Worm (Caenorhabditis elegans) whole organism, midembryonic: ENCODE data around the gene csp-2.

ENCODE experiments used
- T22C8.4 ChIP-seq: fragments of 200-800 bp; sonication (Bioruptor generic); IDR thresholded peaks from 2 replicates; pipeline ENCODE4 v1.3.6; 2022; ENCODE audit warnings: missing genetic modification characterization, missing compliant biosample characterization
- cog-1 ChIP-seq: sonication (generic microtip); optimal IDR thresholded peaks from 2 replicates; lab custom pipeline; 2016; ENCODE audit warnings: missing genetic modification characterization, missing compliant biosample characterization
- flt-1 ChIP-seq: fragments of 200-800 bp; sonication (Bioruptor generic); IDR thresholded peaks from 2 replicates; pipeline ENCODE4 v1.3.6; 2022; ENCODE audit warnings: missing genetic modification characterization, missing compliant biosample characterization
- klf-2 ChIP-seq: fragments of 200-800 bp; sonication (Bioruptor generic); conservative IDR thresholded peaks from 2 replicates; pipeline ENCODE4 v1.3.6; 2022; ENCODE audit warnings: missing genetic modification reagents, missing genetic modification characterization, missing compliant biosample characterization
- med-1 ChIP-seq: sonication (generic microtip); optimal IDR thresholded peaks from 2 replicates; lab custom pipeline; 2017; ENCODE audit warnings: missing genetic modification characterization, mild to moderate bottlenecking, missing compliant biosample characterization, antibody characterized with exemption, missing genetic modification reagents; ENCODE audit not compliant: insufficient read depth
- ref-1 ChIP-seq: fragments of 200-800 bp; sonication (Bioruptor generic); conservative IDR thresholded peaks from 2 replicates; pipeline ENCODE4 v1.3.6; 2022; ENCODE audit warnings: missing genetic modification reagents, missing genetic modification characterization, missing compliant biosample characterization
- tab-1 ChIP-seq: fragments of 200-800 bp; sonication (Bioruptor generic); IDR thresholded peaks from 2 replicates; pipeline ENCODE4 v1.3.6; 2022; ENCODE audit warnings: missing genetic modification characterization, missing compliant biosample characterization
- ztf-23 ChIP-seq: fragments of 200-800 bp; sonication (Bioruptor generic); IDR thresholded peaks from 2 replicates; pipeline ENCODE4 v1.3.6; 2022; ENCODE audit warnings: missing genetic modification reagents, missing genetic modification characterization, missing compliant biosample characterization
- ztf-29 ChIP-seq: fragments of 200-800 bp; sonication (Bioruptor generic); IDR thresholded peaks from 2 replicates; pipeline ENCODE4 v1.3.6; 2022; ENCODE audit warnings: missing genetic modification reagents, missing genetic modification characterization, missing compliant biosample characterization

csp-2 gene

DNA sequence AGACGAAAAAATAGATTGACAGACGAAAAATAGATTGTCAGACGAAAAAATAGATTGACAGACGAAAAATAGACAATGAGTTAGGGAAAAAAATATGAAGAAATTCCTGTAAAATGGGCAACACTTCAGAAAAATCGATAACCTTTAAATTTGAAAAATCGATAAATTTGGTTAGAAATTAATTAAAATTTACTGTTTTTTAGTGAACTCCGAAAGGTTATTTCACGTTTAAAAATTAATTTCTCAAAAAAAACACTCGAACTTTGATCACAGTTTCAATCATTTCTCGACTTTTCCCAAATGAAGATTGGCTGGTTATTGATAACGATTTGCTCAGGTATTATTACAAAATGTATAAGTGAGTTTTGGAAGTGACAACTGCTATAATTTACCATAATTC, at the start of gene csp-2:
csp-2 (plus strand) TSS at position 301 of the 400 bp plus-strand sequence.
- TF ChIP-seq med-1 (GFP tag; lab: Kevin White, UChicago), result no peak
- TF ChIP-seq T22C8.4 (GFP tag; lab: Robert Waterston, UW), result no peak
- no peak for TF ChIP-seq ref-1 (GFP tag; lab: Robert Waterston, UW)
- no peak for TF ChIP-seq cog-1 (tag; lab: Kevin White, UChicago)
- TF ChIP-seq klf-2, result no peak
- no peak for TF ChIP-seq ztf-29
- no peak for TF ChIP-seq ztf-23
- no peak for TF ChIP-seq flt-1 (GFP tag; lab: Robert Waterston, UW)
- no peak for TF ChIP-seq tab-1

DNA sequence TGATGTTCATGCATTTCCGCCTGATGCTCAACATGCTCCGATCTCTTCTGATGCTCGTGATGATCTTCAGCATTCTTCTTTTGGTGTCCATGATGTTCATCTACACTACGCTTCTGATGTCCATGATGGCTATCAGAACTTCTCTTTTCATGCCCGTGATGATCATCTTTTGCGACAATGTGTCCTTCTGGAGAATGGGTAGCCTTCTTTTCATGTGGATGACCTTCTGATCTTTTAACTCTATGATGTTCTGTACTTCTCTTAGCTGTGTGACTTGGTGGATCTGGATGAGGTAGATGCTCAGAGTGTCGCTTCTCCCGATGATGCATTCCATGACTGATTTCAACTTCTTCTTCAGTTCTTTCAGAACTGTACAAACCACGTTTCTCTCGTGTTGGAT, 48.6 kb upstream of the csp-2 start:
- no peak for TF ChIP-seq ztf-29
- TF ChIP-seq med-1 (GFP tag; lab: Kevin White, UChicago), result no peak

DNA sequence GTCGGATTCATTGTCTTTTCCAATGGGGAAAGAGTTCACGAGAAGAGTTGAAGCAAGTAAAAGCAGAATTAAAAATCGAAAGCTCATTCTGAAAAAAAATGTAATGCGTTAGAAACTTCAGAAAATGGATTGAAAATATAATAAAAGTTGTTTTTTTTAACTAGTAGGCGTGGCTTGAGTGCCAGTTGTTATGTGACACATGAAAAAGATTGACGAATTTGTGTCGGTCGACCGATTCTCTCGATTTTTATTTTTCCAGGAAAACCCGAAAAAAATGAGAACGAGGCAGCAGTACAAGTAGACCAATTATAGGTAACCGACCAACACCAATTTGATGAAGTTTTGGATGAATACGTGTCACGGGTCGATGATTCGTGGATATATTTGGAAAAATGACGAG, 47.8 kb upstream of the csp-2 start, which contains the start of gene nlp-16:
nlp-16 (minus strand) TSS at position 101 of the 400 bp plus-strand sequence.
- TF ChIP-seq flt-1 (GFP tag; lab: Robert Waterston, UW) (no peak), tab-1 (no peak), cog-1 (tag; lab: Kevin White, UChicago) (no peak), ztf-29 (no peak), ztf-23 (no peak), med-1 (GFP tag; lab: Kevin White, UChicago) (no peak), T22C8.4 (GFP tag; lab: Robert Waterston, UW) (no peak)

DNA sequence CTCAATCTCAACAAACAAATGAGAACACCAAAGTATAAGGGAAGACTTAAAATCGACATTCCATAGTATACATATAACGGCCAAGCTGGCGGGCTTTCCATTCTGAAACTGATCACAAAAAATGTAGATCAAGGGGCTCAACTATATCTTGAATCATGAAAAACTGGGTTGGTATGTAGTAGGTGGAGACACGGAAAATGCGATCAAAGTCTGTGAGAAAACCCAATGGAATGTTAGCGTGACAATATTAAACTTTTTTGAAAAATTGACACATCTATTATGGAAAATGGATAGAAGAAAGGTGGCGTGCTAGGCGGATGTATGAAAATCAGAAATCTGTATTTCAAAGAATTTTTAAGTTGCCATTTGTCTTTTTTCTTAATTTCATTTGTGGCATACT, 44.3 kb upstream of the csp-2 start, which contains the start of gene srv-28:
srv-28 (minus strand) TSS at position 101 of the 400 bp plus-strand sequence.
- TF ChIP-seq ztf-29 (no peak), ztf-23 (no peak), cog-1 (tag; lab: Kevin White, UChicago) (no peak), ref-1 (GFP tag; lab: Robert Waterston, UW) (no peak), med-1 (GFP tag; lab: Kevin White, UChicago) (no peak), klf-2 (no peak), flt-1 (GFP tag; lab: Robert Waterston, UW) (no peak), T22C8.4 (GFP tag; lab: Robert Waterston, UW) (no peak), tab-1 (no peak)

DNA sequence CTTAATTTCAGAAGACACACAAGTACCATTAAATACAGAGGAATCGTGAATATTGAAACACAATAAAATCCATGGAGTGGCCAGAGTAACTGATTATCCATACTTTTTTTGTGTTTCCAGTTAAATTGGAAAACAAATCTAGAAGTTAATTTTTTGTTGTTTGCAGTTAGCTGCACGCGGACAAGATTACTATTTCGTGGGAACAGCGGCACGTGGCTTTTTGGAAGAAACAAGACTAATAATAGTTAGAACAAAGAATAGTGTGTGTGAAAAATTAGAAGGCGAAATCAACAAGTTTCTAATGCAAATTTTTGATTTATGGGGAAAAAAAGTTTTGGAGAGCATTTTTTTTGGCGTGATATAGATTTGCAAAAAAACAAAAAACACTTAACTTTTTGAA, 41.0 kb upstream of the csp-2 start, which contains the start of gene srv-29:
srv-29 (minus strand) TSS at position 101 of the 400 bp plus-strand sequence.
- TF ChIP-seq med-1 (GFP tag; lab: Kevin White, UChicago), result no peak

DNA sequence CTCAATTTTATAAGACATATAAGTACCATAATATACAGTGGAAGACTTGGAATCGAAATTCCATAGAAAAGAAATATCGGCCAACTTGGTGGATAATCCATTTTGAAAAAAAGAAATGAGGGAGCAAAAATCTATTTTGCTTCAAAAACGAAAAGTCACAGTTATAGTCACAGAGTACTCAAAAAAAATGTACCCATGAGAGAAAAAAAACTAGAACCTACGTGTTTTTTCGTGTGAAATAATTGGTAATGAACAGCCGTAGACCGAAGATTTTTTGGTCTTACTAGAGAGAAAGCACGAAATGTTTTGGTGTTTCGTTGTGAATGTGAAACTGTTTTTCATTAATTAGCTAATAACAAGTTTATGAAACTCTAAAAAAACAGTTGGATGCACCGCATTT, 38.2 kb upstream of the csp-2 start, which contains the start of gene srv-30:
srv-30 (minus strand) TSS at position 101 of the 400 bp plus-strand sequence.
- no peak for TF ChIP-seq med-1 (GFP tag; lab: Kevin White, UChicago)
- no peak for TF ChIP-seq cog-1 (tag; lab: Kevin White, UChicago)
- no peak for TF ChIP-seq ztf-29
- no peak for TF ChIP-seq klf-2
- TF ChIP-seq ztf-23, result no peak
- no peak for TF ChIP-seq tab-1
- TF ChIP-seq ref-1 (GFP tag; lab: Robert Waterston, UW), result no peak
- TF ChIP-seq flt-1 (GFP tag; lab: Robert Waterston, UW), result no peak
- no peak for TF ChIP-seq T22C8.4 (GFP tag; lab: Robert Waterston, UW)

DNA sequence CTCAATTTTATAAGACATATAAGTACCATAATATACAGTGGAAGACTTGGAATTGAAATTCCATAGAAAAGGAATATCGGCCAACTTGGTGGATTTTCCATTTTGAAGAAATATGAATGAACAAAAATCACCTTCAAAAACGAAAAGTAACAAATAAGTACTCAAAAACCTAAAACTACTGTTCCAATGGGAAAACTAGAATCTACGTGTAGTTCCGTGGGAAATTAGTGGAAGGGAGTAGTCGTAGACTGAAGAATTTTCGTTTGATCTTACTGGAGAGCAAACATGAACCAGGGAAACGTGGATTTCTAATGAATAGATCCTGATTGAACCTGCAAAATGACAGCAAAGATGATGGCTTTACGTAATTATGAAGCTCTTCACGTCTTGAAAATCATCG, 35.6 kb upstream of the csp-2 start, which contains the start of gene srv-31:
srv-31 (minus strand) TSS at position 101 of the 400 bp plus-strand sequence.
- TF ChIP-seq ztf-23 (no peak), ztf-29 (no peak), med-1 (GFP tag; lab: Kevin White, UChicago) (no peak), cog-1 (tag; lab: Kevin White, UChicago) (no peak), flt-1 (GFP tag; lab: Robert Waterston, UW) (no peak)

DNA sequence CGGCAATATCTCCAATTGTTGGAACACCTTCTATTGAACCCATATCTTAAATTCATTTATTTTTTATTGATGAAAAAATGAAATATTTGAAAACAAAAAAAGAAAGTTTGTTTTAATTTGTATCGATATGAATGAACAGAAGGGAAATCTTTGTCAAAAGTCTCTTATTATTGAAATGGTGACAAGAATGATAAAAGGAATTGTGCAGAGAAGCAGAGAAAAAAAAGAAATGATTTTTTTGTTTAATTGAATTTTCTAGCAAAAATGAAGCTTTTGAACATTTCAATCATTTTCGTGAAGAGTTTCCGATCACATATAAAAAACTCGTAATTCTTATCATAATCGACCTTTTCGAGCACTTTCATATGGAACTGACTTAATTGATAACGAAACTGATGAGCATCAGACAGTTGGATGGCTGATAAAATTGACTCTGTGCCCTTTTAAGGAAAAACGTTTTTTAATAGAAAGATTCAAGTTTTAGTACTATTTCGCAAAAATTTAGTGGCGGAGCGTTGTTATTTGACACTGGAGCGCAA, 31.8 kb upstream of the csp-2 start, which contains the start of the genes aat-4 and T13A10.1:
aat-4 (minus strand) TSS at position 51 of the 539 bp plus-strand sequence.
T13A10.1 (plus strand) TSS at position 411 of the 539 bp plus-strand sequence.
- TF ChIP-seq klf-2, result no peak
- no peak for TF ChIP-seq flt-1 (GFP tag; lab: Robert Waterston, UW)
- TF ChIP-seq ztf-29, result no peak
- TF ChIP-seq ztf-23, result no peak
- TF ChIP-seq tab-1, result no peak
- TF ChIP-seq ref-1 (GFP tag; lab: Robert Waterston, UW), result no peak
- no peak for TF ChIP-seq cog-1 (tag; lab: Kevin White, UChicago)
- no peak for TF ChIP-seq med-1 (GFP tag; lab: Kevin White, UChicago)
- no peak for TF ChIP-seq T22C8.4 (GFP tag; lab: Robert Waterston, UW)

DNA sequence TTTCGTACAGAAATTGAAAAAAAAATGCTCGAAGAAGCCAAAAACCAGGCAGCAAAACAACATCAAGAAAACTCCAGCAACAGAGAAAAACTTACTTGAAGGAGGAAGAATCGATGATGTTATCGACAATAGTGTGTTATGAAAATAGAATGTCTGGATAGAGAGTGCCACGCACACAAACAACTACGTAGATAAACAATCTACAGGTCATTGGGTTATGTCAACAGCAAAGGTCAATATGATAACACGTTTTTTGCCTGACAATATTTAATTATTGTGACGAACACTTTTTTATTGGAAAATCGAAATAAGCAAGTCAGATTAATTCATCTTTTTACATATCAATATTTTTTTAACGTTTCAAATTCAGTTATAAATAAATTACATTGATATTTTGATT, 28.1 kb upstream of the csp-2 start, which contains the start of gene sams-5:
sams-5 (minus strand) TSS at position 131 of the 400 bp plus-strand sequence.
- TF ChIP-seq flt-1 (GFP tag; lab: Robert Waterston, UW) (no peak), T22C8.4 (GFP tag; lab: Robert Waterston, UW) (no peak), ztf-29 (no peak), med-1 (GFP tag; lab: Kevin White, UChicago) (no peak), ref-1 (GFP tag; lab: Robert Waterston, UW) (no peak), tab-1 (no peak), klf-2 (no peak), cog-1 (tag; lab: Kevin White, UChicago) (no peak), ztf-23 (no peak)

DNA sequence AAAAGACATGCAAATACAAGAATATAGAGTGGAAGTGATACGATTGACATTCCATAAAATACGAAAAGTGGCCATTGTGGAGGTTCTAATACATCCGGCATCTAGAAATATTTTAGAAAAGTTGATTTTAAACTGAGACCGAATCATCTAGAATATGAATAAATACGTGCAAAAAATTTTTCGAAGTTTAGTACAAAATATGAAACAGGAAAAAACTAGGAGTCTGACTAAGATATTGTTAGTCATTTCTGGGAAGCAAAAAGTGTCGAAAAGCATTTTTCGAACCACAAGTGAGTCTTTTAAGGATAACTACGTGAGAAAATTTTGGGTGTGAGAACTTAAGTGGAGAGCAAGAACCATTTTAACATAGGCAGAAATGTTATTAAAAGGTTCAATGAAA, 25.4 kb upstream of the csp-2 start, which contains the start of gene srv-32:
srv-32 (minus strand) TSS at position 101 of the 400 bp plus-strand sequence.
- TF ChIP-seq flt-1 (GFP tag; lab: Robert Waterston, UW) (no peak), ztf-23 (no peak), cog-1 (tag; lab: Kevin White, UChicago) (no peak), med-1 (GFP tag; lab: Kevin White, UChicago) (no peak), tab-1 (no peak), ztf-29 (no peak), ref-1 (GFP tag; lab: Robert Waterston, UW) (no peak), T22C8.4 (GFP tag; lab: Robert Waterston, UW) (no peak)
